Worm (Caenorhabditis elegans): Measurements from ENCODE around the gene F22E12.1.

DNA sequence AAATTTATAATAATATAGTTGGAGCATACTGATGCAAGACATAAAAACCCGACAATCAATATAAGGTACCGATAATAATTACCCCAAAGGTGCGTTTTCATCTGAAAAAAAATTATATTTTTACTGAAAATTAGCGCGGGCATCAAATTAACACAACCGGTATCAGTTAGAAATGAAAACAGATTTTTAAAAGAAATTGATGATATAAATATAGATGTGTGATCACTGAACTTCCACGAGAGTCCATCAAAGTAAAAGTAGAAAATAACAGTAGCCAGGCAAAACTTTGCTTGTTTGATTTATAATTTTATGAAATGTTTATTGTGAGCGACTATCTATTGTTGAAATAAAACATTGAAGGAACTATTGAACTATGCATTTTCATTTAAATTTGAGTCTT, 44.1 kb upstream of the F22E12.1 start, which contains the start of gene C35A5.3:
- TF ChIP-seq snpc-4 (tag; optimal IDR thresholded peaks at IDR 0.05) (no peak), ham-2 (GFP tag; optimal IDR thresholded peaks at IDR 0.05) (no peak), mls-2 (tag; optimal IDR thresholded peaks at IDR 0.05) (no peak)
